Fruit fly (Drosophila melanogaster) whole organism, embryonic: ENCODE results near the gene Rdh.

Experiments
- ATbp ChIP-seq: fragments of 200-800 bp; sonication (Bioruptor generic); optimal IDR thresholded peaks from 2 replicates; lab custom pipeline; 2017; ENCODE audit warnings: missing biosample characterization, mild to moderate bottlenecking, missing genetic modification characterization, missing genetic modification reagents
- Awh ChIP-seq: fragments of 200-800 bp; sonication (Bioruptor generic); IDR thresholded peaks from 2 replicates; pipeline ENCODE4, ENCODE4 v1.3.6; 2022; ENCODE audit warnings: missing biosample characterization, missing genetic modification characterization
- Blimp-1 ChIP-seq: fragments of 200-800 bp; sonication (Bioruptor generic); optimal IDR thresholded peaks from 3 replicates; lab custom pipeline; 2018; ENCODE audit warnings: missing biosample characterization, missing genetic modification characterization, mild to moderate bottlenecking, moderate library complexity, missing genetic modification reagents
- CG1024 ChIP-seq: fragments of 200-800 bp; sonication (Bioruptor generic); IDR thresholded peaks from 2 replicates; pipeline ENCODE4 v1.3.6; 2022; ENCODE audit warnings: missing biosample characterization, missing genetic modification characterization
- CG10267 ChIP-seq: fragments of 200-800 bp; sonication (Bioruptor generic); optimal IDR thresholded peaks from 2 replicates; lab custom pipeline; 2018; ENCODE audit warnings: missing biosample characterization, mild to moderate bottlenecking, missing genetic modification characterization, moderate library complexity
- CG11504 ChIP-seq: fragments of 200-800 bp; sonication (Bioruptor generic); optimal IDR thresholded peaks from 3 replicates; lab custom pipeline; 2019; ENCODE audit warnings: missing biosample characterization, mild to moderate bottlenecking, missing genetic modification characterization, moderate library complexity
- CG12391 ChIP-seq: fragments of 200-800 bp; sonication (Bioruptor generic); optimal IDR thresholded peaks from 3 replicates; lab custom pipeline; 2018; ENCODE audit warnings: missing biosample characterization, mild to moderate bottlenecking, missing genetic modification characterization, moderate library complexity
- CG13296 ChIP-seq: fragments of 200-800 bp; sonication (Bioruptor generic); optimal IDR thresholded peaks from 3 replicates; lab custom pipeline; 2018; ENCODE audit warnings: missing biosample characterization, mild to moderate bottlenecking, missing genetic modification characterization
- CG13424 ChIP-seq: fragments of 200-800 bp; sonication (Bioruptor generic); optimal IDR thresholded peaks from 2 replicates; lab custom pipeline; 2019; ENCODE audit warnings: missing biosample characterization, mild to moderate bottlenecking, missing genetic modification characterization, moderate library complexity
- CG15479 ChIP-seq: fragments of 200-800 bp; sonication (Bioruptor generic); optimal IDR thresholded peaks from 3 replicates; lab custom pipeline; 2019; ENCODE audit warnings: missing biosample characterization, mild to moderate bottlenecking, missing genetic modification characterization, moderate library complexity
- CG16813 ChIP-seq: fragments of 200-800 bp; sonication (Bioruptor generic); IDR thresholded peaks from 3 replicates; pipeline ENCODE4 v1.3.6; 2022; ENCODE audit warnings: missing biosample characterization, missing genetic modification characterization; ENCODE audit not compliant: partially characterized antibody
- CG17328 ChIP-seq: fragments of 200-800 bp; sonication (Bioruptor generic); IDR thresholded peaks from 2 replicates; pipeline ENCODE4 v1.3.6; 2022; ENCODE audit warnings: missing biosample characterization, missing genetic modification characterization
- CG17359 ChIP-seq: fragments of 200-800 bp; sonication (Bioruptor generic); optimal IDR thresholded peaks from 3 replicates; lab custom pipeline; 2018; ENCODE audit warnings: missing biosample characterization, mild to moderate bottlenecking, missing genetic modification characterization, moderate library complexity
- CG31388 ChIP-seq: fragments of 200-800 bp; sonication (Bioruptor generic); optimal IDR thresholded peaks from 2 replicates; lab custom pipeline; 2016; ENCODE audit warnings: missing biosample characterization, missing genetic modification characterization
- CG4730 ChIP-seq: fragments of 200-800 bp; sonication (Bioruptor generic); IDR thresholded peaks from 2 replicates; pipeline ENCODE4 v1.3.6; 2022; ENCODE audit warnings: missing biosample characterization, missing genetic modification characterization
- CG6683 ChIP-seq: fragments of 200-800 bp; sonication (Bioruptor generic); optimal IDR thresholded peaks from 2 replicates; lab custom pipeline; 2017; ENCODE audit warnings: missing biosample characterization, mild to moderate bottlenecking, missing genetic modification characterization, missing genetic modification reagents
- CG8089 ChIP-seq: fragments of 200-800 bp; sonication (Bioruptor generic); optimal IDR thresholded peaks from 3 replicates; lab custom pipeline; 2016; ENCODE audit warnings: missing biosample characterization, missing genetic modification characterization
- CoRest ChIP-seq: fragments of 200-800 bp; sonication (Bioruptor generic); optimal IDR thresholded peaks from 3 replicates; lab custom pipeline; 2018; ENCODE audit warnings: missing biosample characterization, mild to moderate bottlenecking, missing genetic modification characterization, moderate library complexity
- D19A ChIP-seq: fragments of 200-800 bp; optimal IDR thresholded peaks from 3 replicates; lab custom pipeline; 2019; ENCODE audit warnings: missing biosample characterization, mild to moderate bottlenecking, missing genetic modification characterization, moderate library complexity
- Dfd ChIP-seq, 2 experiments: fragments of >200 bp; optimal IDR thresholded peaks; 2 replicates each; lab custom pipeline; 2017; ENCODE audit warnings: missing biosample characterization in 2 of 2, missing genetic modification characterization in 2 of 2
- Dip2 ChIP-seq: fragments of 200-800 bp; sonication (Bioruptor generic); IDR thresholded peaks from 2 replicates; pipeline ENCODE4 v1.3.6; 2022; ENCODE audit warnings: missing biosample characterization, missing genetic modification characterization
- Ets65A ChIP-seq: fragments of 200-800 bp; sonication (Bioruptor generic); peaks from one replicate; lab custom pipeline; 2016; ENCODE audit warnings: missing biosample characterization, missing genetic modification characterization
- Gsc ChIP-seq: fragments of 200-800 bp; sonication (Bioruptor generic); IDR thresholded peaks from 2 replicates; pipeline ENCODE4 v1.3.6; 2022; ENCODE audit warnings: missing biosample characterization, missing genetic modification characterization
- H2.0 ChIP-seq: fragments of 200-800 bp; sonication (Bioruptor generic); IDR thresholded peaks from 2 replicates; pipeline ENCODE4 v1.3.6; 2022; ENCODE audit warnings: missing biosample characterization, missing genetic modification characterization
- Lim3 ChIP-seq: fragments of 200-800 bp; sonication (Bioruptor generic); IDR thresholded peaks from 2 replicates; pipeline ENCODE4 v1.3.6; 2022; ENCODE audit warnings: missing biosample characterization, missing genetic modification characterization
- MTF-1 ChIP-seq: fragments of 200-800 bp; sonication (Bioruptor generic); optimal IDR thresholded peaks from 2 replicates; lab custom pipeline; 2018; ENCODE audit warnings: missing biosample characterization, mild to moderate bottlenecking, missing genetic modification characterization, borderline replicate concordance
- Med ChIP-seq: fragments of 200-800 bp; sonication (Bioruptor generic); peaks from one replicate; lab custom pipeline; 2016; ENCODE audit warnings: missing biosample characterization, missing genetic modification characterization, mild to moderate bottlenecking, inconsistent platforms, moderate library complexity
- NC2β ChIP-seq: fragments of 200-800 bp; sonication (Bioruptor generic); optimal IDR thresholded peaks from 2 replicates; lab custom pipeline; 2016; ENCODE audit warnings: missing biosample characterization, missing genetic modification characterization
- Neu2 ChIP-seq: fragments of 200-800 bp; sonication (Bioruptor generic); optimal IDR thresholded peaks from 3 replicates; lab custom pipeline; 2016; ENCODE audit warnings: missing biosample characterization, missing genetic modification characterization, borderline replicate concordance
- Pdp1 ChIP-seq, 2 experiments: fragments of 200-800 bp; sonication (Bioruptor generic); optimal IDR thresholded peaks; 3 replicates each; lab custom pipeline; 2016; ENCODE audit warnings: missing biosample characterization in 2 of 2, missing genetic modification characterization in 2 of 2, mild to moderate bottlenecking in 1 of 2, moderate library complexity in 1 of 2
- az2 ChIP-seq: fragments of 200-800 bp; sonication (Bioruptor generic); optimal IDR thresholded peaks from 3 replicates; lab custom pipeline; 2016; ENCODE audit warnings: missing biosample characterization, missing genetic modification characterization
- btn ChIP-seq: fragments of 200-800 bp; sonication (Bioruptor generic); optimal IDR thresholded peaks from 2 replicates; lab custom pipeline; 2016; ENCODE audit warnings: missing biosample characterization, missing genetic modification characterization
- chinmo ChIP-seq: fragments of 200-800 bp; sonication (Bioruptor generic); IDR thresholded peaks from 4 replicates; pipeline ENCODE4 v1.3.6; 2022; ENCODE audit warnings: missing biosample characterization, missing genetic modification characterization; ENCODE audit not compliant: partially characterized antibody
- emc ChIP-seq: fragments of 200-800 bp; sonication (Bioruptor generic); optimal IDR thresholded peaks from 2 replicates; lab custom pipeline; 2016; ENCODE audit warnings: missing biosample characterization, missing genetic modification characterization
- gcm2 ChIP-seq: fragments of 200-800 bp; sonication (Bioruptor generic); optimal IDR thresholded peaks from 2 replicates; lab custom pipeline; 2016; ENCODE audit warnings: missing biosample characterization, missing genetic modification characterization
- grau ChIP-seq: fragments of 200-800 bp; optimal IDR thresholded peaks from 3 replicates; lab custom pipeline; 2019; ENCODE audit warnings: missing biosample characterization, mild to moderate bottlenecking, missing genetic modification characterization, moderate library complexity
- jumu ChIP-seq: fragments of 200-800 bp; sonication (Bioruptor generic); optimal IDR thresholded peaks from 3 replicates; lab custom pipeline; 2016; ENCODE audit warnings: missing biosample characterization, missing genetic modification characterization
- kah ChIP-seq: fragments of 200-800 bp; sonication (Bioruptor generic); optimal IDR thresholded peaks from 2 replicates; lab custom pipeline; 2018; ENCODE audit warnings: missing biosample characterization, mild to moderate bottlenecking, missing genetic modification characterization
- lmd ChIP-seq: fragments of 200-800 bp; sonication (Bioruptor generic); IDR thresholded peaks from 2 replicates; pipeline ENCODE4 v1.3.6; 2022; ENCODE audit warnings: missing biosample characterization, missing genetic modification characterization
- nerfin-1 ChIP-seq: fragments of 200-800 bp; sonication (Bioruptor generic); optimal IDR thresholded peaks from 3 replicates; lab custom pipeline; 2019; ENCODE audit warnings: missing biosample characterization, mild to moderate bottlenecking, missing genetic modification characterization, moderate library complexity
- onecut ChIP-seq: fragments of 200-800 bp; sonication (Bioruptor generic); IDR thresholded peaks from 2 replicates; pipeline ENCODE4 v1.3.6; 2022; ENCODE audit warnings: missing biosample characterization, missing genetic modification characterization
- prd ChIP-seq, 3 experiments: fragments of >200 bp in 2 of 3; fragments of 200-800 bp in 1 of 3; sonication (Bioruptor generic) in 1 of 3; optimal IDR thresholded peaks in 2 of 3; IDR thresholded peaks in 1 of 3; 2 replicates in 2 of 3; 3 replicates in 1 of 3; pipeline versions ENCODE4 v1.3.6 to Lab custom; 2017 to 2022; ENCODE audit warnings: missing biosample characterization in 1 of 3, missing genetic modification characterization in 1 of 3
- pum ChIP-seq: fragments of 200-800 bp; sonication (Bioruptor generic); optimal IDR thresholded peaks from 2 replicates; lab custom pipeline; 2016; ENCODE audit warnings: missing biosample characterization, missing genetic modification characterization
- sens ChIP-seq: fragments of 200-800 bp; sonication (Bioruptor generic); peaks from one replicate; lab custom pipeline; 2016; ENCODE audit warnings: missing biosample characterization, missing genetic modification characterization
- sim ChIP-seq: fragments of 200-800 bp; sonication (Bioruptor generic); IDR thresholded peaks from 2 replicates; pipeline ENCODE4 v1.3.6; 2022; ENCODE audit warnings: missing biosample characterization, missing genetic modification characterization

Gene Rdh

dm6 chr3L:3865290-3865891, 40.1 kb downstream of the Rdh start:
- TF ChIP-seq Lim3 (GFP tag; lab: Robert Waterston, UW) (no peak), CG11504 (tag; lab: Kevin White, UChicago) (peak; percentile 17), Awh (GFP tag; lab: Robert Waterston, UW) (peak; percentile 50; the same call in 1 of the 2 replicates)

- TF ChIP-seq CG11504 (tag; lab: Kevin White, UChicago) (peak; percentile 89), Ets65A (peak; percentile 73), sens (GFP tag; lab: Kevin White, UChicago) (peak; percentile 3), Med (peak; percentile 1), Dfd (GFP tag; optimal IDR thresholded peaks at IDR 0.05; lab: Kevin White, UChicago) (peak in 1 of 2 experiments; percentile 36), emc (GFP tag; lab: Kevin White, UChicago) (no peak), chinmo (GFP tag; lab: Robert Waterston, UW) (0 out of 4 replicates have a peak, but pooled peaks have one; percentile 12), CoRest (tag; lab: Kevin White, UChicago) (no peak)
These were observed 41.2 kb downstream of the Rdh start for dm6 chr3L:3866429-3866828.

- TF ChIP-seq CG12391 (peak; percentile 37), nerfin-1 (tag; lab: Kevin White, UChicago) (no peak), D19A (tag; lab: Kevin White, UChicago) (no peak), CG17328 (GFP tag; lab: Robert Waterston, UW) (peak; percentile 52; the same call in 1 of the 2 replicates), Blimp-1 (GFP tag; lab: Kevin White, UChicago) (peak; percentile 25), CG6683 (GFP tag; lab: Kevin White, UChicago) (no peak), az2 (GFP tag; lab: Kevin White, UChicago) (no peak), CG10267 (tag; lab: Kevin White, UChicago) (peak; percentile 20), gcm2 (GFP tag; lab: Kevin White, UChicago) (no peak), jumu (GFP tag; lab: Kevin White, UChicago) (peak; percentile 23), pum (GFP tag; lab: Kevin White, UChicago) (no peak), lmd (GFP tag; lab: Robert Waterston, UW) (peak; percentile 32; the same call in 1 of the 2 replicates), Dip2 (no peak), CG16813 (GFP tag; lab: Robert Waterston, UW) (no peak), CG13424 (tag; lab: Kevin White, UChicago) (no peak), grau (tag; lab: Kevin White, UChicago) (peak; percentile 8), NC2β (GFP tag; lab: Kevin White, UChicago) (no peak), CG17359 (tag; lab: Kevin White, UChicago) (peak; percentile 1), CG8089 (GFP tag; lab: Kevin White, UChicago) (no peak), H2.0 (GFP tag; lab: Robert Waterston, UW) (0 out of 2 replicates have a peak, but pooled peaks have one; percentile 20), CG13296 (GFP tag; lab: Kevin White, UChicago) (no peak), btn (GFP tag; lab: Kevin White, UChicago) (no peak), CG4730 (GFP tag; lab: Robert Waterston, UW) (no peak), emc (GFP tag; lab: Kevin White, UChicago) (no peak), onecut (GFP tag; lab: Robert Waterston, UW) (no peak), Gsc (GFP tag; lab: Robert Waterston, UW) (no peak), CG1024 (GFP tag; lab: Robert Waterston, UW) (0 out of 2 replicates have a peak, but pooled peaks have one; percentile 25), prd (optimal IDR thresholded peaks at IDR 0.05; lab: Kevin White, UChicago) (no peak), prd (GFP tag; IDR thresholded peaks at IDR 0.05; lab: Robert Waterston, UW) (peak; percentile 64), Neu2 (GFP tag; lab: Kevin White, UChicago) (no peak), CG31388 (no peak), Pdp1 (GFP tag; optimal IDR thresholded peaks at IDR 0.05; lab: Kevin White, UChicago) (peak in 1 of 2 experiments; percentile 9), sim (GFP tag; lab: Robert Waterston, UW) (0 out of 2 replicates have a peak, but pooled peaks have one; percentile 28), CG15479 (GFP tag; lab: Kevin White, UChicago) (no peak), ATbp (GFP tag; lab: Kevin White, UChicago) (no peak), MTF-1 (GFP tag; lab: Kevin White, UChicago) (no peak), kah (GFP tag; lab: Kevin White, UChicago) (no peak)
These were observed 42.8 kb downstream of the Rdh start for dm6 chr3L:3868014-3868413.
